Comparison of ENCODE assay signal across 7 worm cellular contexts in the genomic region with DNA sequence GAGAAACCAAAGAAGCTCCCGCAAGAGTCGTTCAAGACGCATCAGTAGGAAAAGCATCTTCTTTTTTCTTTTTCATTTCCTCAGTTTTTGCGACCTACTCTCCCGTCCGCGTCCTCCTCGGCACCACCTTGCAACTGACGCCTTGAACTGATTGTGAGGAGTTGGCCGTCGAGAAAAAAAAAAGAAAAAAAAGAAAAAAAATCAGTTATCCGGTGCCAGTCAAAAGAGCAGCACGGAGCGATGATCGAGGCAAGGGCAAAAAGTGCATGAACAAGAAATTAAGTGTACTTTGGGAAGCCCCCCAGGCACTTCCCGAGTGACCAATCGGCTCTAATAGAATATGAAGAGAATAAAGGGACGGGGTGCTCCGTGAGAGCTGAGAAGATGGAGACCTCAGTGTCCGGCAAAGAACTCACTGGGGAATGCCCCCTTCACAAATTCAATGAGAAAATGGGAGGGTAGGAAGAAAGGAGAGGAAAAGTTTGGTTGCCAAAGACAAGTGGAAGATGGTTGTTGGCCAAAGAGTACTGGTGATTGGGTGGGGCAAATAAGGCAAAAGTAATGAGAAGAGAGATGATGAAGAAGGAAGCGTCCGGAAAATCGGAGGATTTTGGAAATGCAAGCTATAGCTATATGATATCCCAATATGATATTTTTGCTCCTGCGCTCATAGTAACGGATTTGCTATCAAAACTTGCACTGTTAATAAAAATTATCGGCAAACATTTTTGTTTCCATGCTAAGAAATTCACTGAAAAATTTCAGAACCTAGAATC.
TF ChIP-seq lines count a peak whose summit lies in the region.

No protein-coding gene starts in this region.

TF ChIP-seq in whole organism, L1 larva, 84 proteins besides CTCF, POLR2A, EP300 and RAD21:
- TF ChIP-seq efl-1 (optimal IDR thresholded peaks at IDR 0.05; lab: Kevin White, UChicago) (no peak), efl-1 (GFP tag; optimal IDR thresholded peaks at IDR 0.05 in 1 of 2; lab: Kevin White, UChicago) (peak in 1 of 2 experiments; percentile 77), lin-39 (tag; optimal IDR thresholded peaks at IDR 0.05; lab: Kevin White, UChicago) (no peak), lin-14 (GFP tag; optimal IDR thresholded peaks at IDR 0.05; lab: Kevin White, UChicago) (peak; percentile 49), rnt-1 (tag; optimal IDR thresholded peaks at IDR 0.05; lab: Kevin White, UChicago) (peak; percentile 26), dsc-1 (tag; optimal IDR thresholded peaks at IDR 0.05; lab: Kevin White, UChicago) (peak; percentile 33), snu-23 (GFP tag; optimal IDR thresholded peaks at IDR 0.05; lab: Kevin White, UChicago) (peak; percentile 1), pax-3 (tag; optimal IDR thresholded peaks at IDR 0.05; lab: Kevin White, UChicago) (no peak)
TF ChIP-seq in whole organism, L1 larva: peak in this region for 5.

TF ChIP-seq in whole organism, L2 larva, 48 proteins besides CTCF, POLR2A, EP300 and RAD21 (continues in another document):
- TF ChIP-seq R02D3.7 (tag; optimal IDR thresholded peaks at IDR 0.05; lab: Kevin White, UChicago) (no peak), dmd-4 (tag; optimal IDR thresholded peaks at IDR 0.05; lab: Kevin White, UChicago) (no peak), ztf-4 (tag; optimal IDR thresholded peaks at IDR 0.05; lab: Kevin White, UChicago) (no peak), ceh-82 (tag; optimal IDR thresholded peaks at IDR 0.05; lab: Kevin White, UChicago) (no peak), egl-27 (tag; optimal IDR thresholded peaks at IDR 0.05; lab: Kevin White, UChicago) (no peak), ceh-16 (tag; optimal IDR thresholded peaks at IDR 0.05; lab: Kevin White, UChicago) (no peak), ztf-11 (tag; optimal IDR thresholded peaks at IDR 0.05; lab: Kevin White, UChicago) (no peak), sma-9 (GFP tag; optimal IDR thresholded peaks at IDR 0.05; lab: Kevin White, UChicago) (peak; percentile 18), sma-9 (tag; optimal IDR thresholded peaks at IDR 0.05; lab: Kevin White, UChicago) (no peak), lin-39 (tag; optimal IDR thresholded peaks at IDR 0.05; lab: Kevin White, UChicago) (no peak), unc-39 (tag; optimal IDR thresholded peaks at IDR 0.05; lab: Kevin White, UChicago) (no peak), snpc-4 (tag; optimal IDR thresholded peaks at IDR 0.05; lab: Kevin White, UChicago) (no peak), sem-4 (tag; optimal IDR thresholded peaks at IDR 0.05; lab: Kevin White, UChicago) (no peak)

TF ChIP-seq in whole organism, L3 larva, 47 proteins besides CTCF, POLR2A, EP300 and RAD21:
- peak; percentile 40 for TF ChIP-seq nfya-1 (tag; optimal IDR thresholded peaks at IDR 0.05; lab: Kevin White, UChicago; ENCODE audit: insufficient read depth)
- TF ChIP-seq hmg-11 (tag; optimal IDR thresholded peaks at IDR 0.05; lab: Kevin White, UChicago), result no peak
- TF ChIP-seq lin-39 (tag; optimal IDR thresholded peaks at IDR 0.05; lab: Kevin White, UChicago), result peak; percentile 18
- no peak for TF ChIP-seq nhr-237 (tag; optimal IDR thresholded peaks at IDR 0.05; lab: Kevin White, UChicago)
- no peak for TF ChIP-seq aly-2 (tag; optimal IDR thresholded peaks at IDR 0.05; lab: Kevin White, UChicago)
- TF ChIP-seq ama-1 (optimal IDR thresholded peaks at IDR 0.05; lab: Kevin White, UChicago), result no peak
- TF ChIP-seq nhr-43 (tag; optimal IDR thresholded peaks at IDR 0.05; lab: Kevin White, UChicago; ENCODE audit: poor library complexity, severe bottlenecking), result no peak

TF ChIP-seq in whole organism, L4 larva, 104 proteins besides CTCF, POLR2A, EP300 and RAD21 (continues in another document):
- TF ChIP-seq ama-1 (optimal IDR thresholded peaks at IDR 0.05; lab: Kevin White, UChicago), result no peak
- peak; percentile 58 for TF ChIP-seq aha-1 (tag; lab: Kevin White, UChicago)
- peak; percentile 38 for TF ChIP-seq hlh-11 (tag; optimal IDR thresholded peaks at IDR 0.05; lab: Kevin White, UChicago)
- TF ChIP-seq set-16 (GFP tag; IDR thresholded peaks at IDR 0.05; lab: Robert Waterston, UW), result peak; percentile 27
- TF ChIP-seq hlh-30 (tag; optimal IDR thresholded peaks at IDR 0.05; lab: Kevin White, UChicago; ENCODE audit: insufficient read depth), result peak; percentile 7
- 0 out of 2 replicates have a peak, but pooled peaks have one; percentile 5 for TF ChIP-seq lim-7 (GFP tag; IDR thresholded peaks at IDR 0.05; lab: Robert Waterston, UW)
- peak in 1 of 2 experiments; percentile 1 for TF ChIP-seq lsy-2 (tag; optimal IDR thresholded peaks at IDR 0.05; lab: Kevin White, UChicago)
- TF ChIP-seq tag-97 (GFP tag; IDR thresholded peaks at IDR 0.05; lab: Robert Waterston, UW), result no peak
- TF ChIP-seq hif-1 (tag; optimal IDR thresholded peaks at IDR 0.05; lab: Kevin White, UChicago), result peak in 1 of 2 experiments; percentile 50
- peak in 1 of 2 experiments; percentile 80 for TF ChIP-seq daf-16 (GFP tag; optimal IDR thresholded peaks at IDR 0.05; lab: Kevin White, UChicago)
- TF ChIP-seq daf-16 (tag; optimal IDR thresholded peaks at IDR 0.05; lab: Kevin White, UChicago), result no peak
- TF ChIP-seq unc-62 (GFP tag; optimal IDR thresholded peaks at IDR 0.05 in 1 of 2; lab: Kevin White, UChicago), result peak in 1 of 2 experiments; percentile 94
- no peak for TF ChIP-seq unc-62 (tag; optimal IDR thresholded peaks at IDR 0.05; lab: Kevin White, UChicago)

TF ChIP-seq in whole organism, late embryonic, 69 proteins besides CTCF, POLR2A, EP300 and RAD21:
- TF ChIP-seq ref-2 (tag; optimal IDR thresholded peaks at IDR 0.05; lab: Kevin White, UChicago) (peak; percentile 27), ceh-18 (tag; optimal IDR thresholded peaks at IDR 0.05; lab: Kevin White, UChicago) (peak; percentile 33), ceh-45 (GFP tag; IDR thresholded peaks at IDR 0.05; lab: Robert Waterston, UW) (no peak), elt-4 (tag; optimal IDR thresholded peaks at IDR 0.05; lab: Kevin White, UChicago) (peak; percentile 6), sdc-2 (tag; optimal IDR thresholded peaks at IDR 0.05; lab: Kevin White, UChicago) (peak; percentile 55), dve-1 (tag; optimal IDR thresholded peaks at IDR 0.05; lab: Kevin White, UChicago) (peak; percentile 17), ceh-31 (tag; optimal IDR thresholded peaks at IDR 0.05; lab: Kevin White, UChicago) (peak; percentile 0), hlh-30 (tag; optimal IDR thresholded peaks at IDR 0.05; lab: Kevin White, UChicago; ENCODE audit: insufficient read depth) (no peak), unc-42 (tag; optimal IDR thresholded peaks at IDR 0.05; lab: Kevin White, UChicago) (peak; percentile 54)

TF ChIP-seq in whole organism, mixed stage, embryonic, 35 proteins besides CTCF, POLR2A, EP300 and RAD21:
- TF ChIP-seq hlh-1 (tag; optimal IDR thresholded peaks at IDR 0.05; lab: Kevin White, UChicago) (peak; percentile 31), sptf-1 (tag; optimal IDR thresholded peaks at IDR 0.05; lab: Kevin White, UChicago) (peak; percentile 4), unc-39 (tag; optimal IDR thresholded peaks at IDR 0.05; lab: Kevin White, UChicago) (no peak), ces-1 (GFP tag; optimal IDR thresholded peaks at IDR 0.05; lab: Kevin White, UChicago) (peak; percentile 66)
TF ChIP-seq in whole organism, mixed stage, embryonic: peak in this region for 3.

TF ChIP-seq in whole organism, young adult, 124 proteins besides CTCF, POLR2A, EP300 and RAD21:
- TF ChIP-seq nhr-90 (tag; optimal IDR thresholded peaks at IDR 0.05; lab: Kevin White, UChicago) (no peak), zfh-2 (GFP tag; conservative IDR thresholded peaks at IDR 0.05; lab: Robert Waterston, UW) (peak; percentile 67), cebp-2 (GFP tag; IDR thresholded peaks at IDR 0.05; lab: Robert Waterston, UW) (peak; percentile 16; the same call in 1 of the 2 replicates), lsl-1 (GFP tag; optimal IDR thresholded peaks at IDR 0.05; lab: Kevin White, UChicago) (no peak)
TF ChIP-seq in whole organism, young adult: peak in this region for 2.
